Worm (Caenorhabditis elegans) whole organism, L1 larva: ENCODE measurements around the gene exc-7.

Experiments
- F16B12.6 ChIP-seq: fragments of 150-350 bp; optimal IDR thresholded peaks from 2 replicates; lab custom pipeline; 2014; ENCODE audit warnings: missing biosample characterization, missing genetic modification characterization
- Y116A8C.19 ChIP-seq: sonication (generic microtip); optimal IDR thresholded peaks from 2 replicates; lab custom pipeline; 2016; ENCODE audit warnings: missing compliant biosample characterization, missing genetic modification characterization, borderline replicate concordance
- aha-1 ChIP-seq: fragments of 150-350 bp; optimal IDR thresholded peaks from 2 replicates; lab custom pipeline; 2014; ENCODE audit warnings: missing biosample characterization, missing genetic modification characterization
- blmp-1 ChIP-seq: fragments of 150-350 bp; optimal IDR thresholded peaks from 2 replicates; lab custom pipeline; 2014; ENCODE audit warnings: missing biosample characterization, missing genetic modification characterization
- ceh-82 ChIP-seq, 3 experiments: fragments of 150-350 bp in 1 of 3; sonication (generic microtip) in 2 of 3; optimal IDR thresholded peaks; 2 replicates each; lab custom pipeline; 2014 to 2017; ENCODE audit warnings: missing biosample characterization in 3 of 3, missing genetic modification characterization in 3 of 3
- ceh-90 ChIP-seq: sonication (generic microtip); optimal IDR thresholded peaks from 2 replicates; lab custom pipeline; 2016; ENCODE audit warnings: missing genetic modification characterization, missing compliant biosample characterization
- ces-1 ChIP-seq: fragments of 150-350 bp; optimal IDR thresholded peaks from 2 replicates; lab custom pipeline; 2014; ENCODE audit warnings: missing biosample characterization, missing genetic modification reagents, missing genetic modification characterization
- dpl-1 ChIP-seq, 3 experiments: fragments of 150-350 bp in 2 of 3; sonication (generic microtip) in 1 of 3; optimal IDR thresholded peaks; 2 replicates each; lab custom pipeline; 2014 to 2017; ENCODE audit warnings: missing biosample characterization in 3 of 3, missing genetic modification characterization in 3 of 3, missing genetic modification reagents in 3 of 3
- efl-1 ChIP-seq, 4 experiments: fragments of 150-350 bp; optimal IDR thresholded peaks in 3 of 4; peaks in 1 of 4; 1 replicate in 1 of 4; 2 replicates in 3 of 4; lab custom pipeline; 2014; ENCODE audit warnings: missing biosample characterization in 2 of 4, missing genetic modification characterization in 2 of 4, missing genetic modification reagents in 2 of 4
- efl-3 ChIP-seq: fragments of 200-800 bp; sonication (Bioruptor generic); optimal IDR thresholded peaks from 2 replicates; lab custom pipeline; 2018; ENCODE audit warnings: mild to moderate bottlenecking, missing genetic modification characterization, missing compliant biosample characterization
- egl-13 ChIP-seq: sonication (generic microtip); optimal IDR thresholded peaks from 2 replicates; lab custom pipeline; 2016; ENCODE audit warnings: missing genotype, missing genetic modification reagents, missing genetic modification characterization, missing compliant biosample characterization
- elt-2 ChIP-seq: sonication (generic microtip); optimal IDR thresholded peaks from 2 replicates; lab custom pipeline; 2016; ENCODE audit warnings: missing genetic modification characterization, mild to moderate bottlenecking, inconsistent platforms, missing compliant biosample characterization, missing genetic modification reagents
- elt-3 ChIP-seq, 6 experiments: fragments of 150-350 bp in 1 of 6; sonication (generic microtip); optimal IDR thresholded peaks; 2 replicates each; lab custom pipeline; 2017 to 2018; ENCODE audit warnings: missing biosample characterization in 6 of 6, missing genetic modification characterization in 6 of 6, inconsistent platforms in 1 of 6
- ets-5 ChIP-seq: fragments of 200-800 bp; sonication (Bioruptor generic); IDR thresholded peaks from 2 replicates; pipeline ENCODE4 v1.3.6; 2022; ENCODE audit warnings: missing genetic modification characterization, missing compliant biosample characterization
- grh-1 ChIP-seq: fragments of 200-800 bp; sonication (Bioruptor generic); IDR thresholded peaks from 2 replicates; pipeline ENCODE4 v1.3.6; 2022; ENCODE audit warnings: missing genetic modification reagents, missing genetic modification characterization, missing compliant biosample characterization
- hlh-17 ChIP-seq: fragments of 200-800 bp; sonication (Bioruptor generic); optimal IDR thresholded peaks from 2 replicates; lab custom pipeline; 2018; ENCODE audit warnings: missing genetic modification characterization, mild to moderate bottlenecking, missing compliant biosample characterization, moderate library complexity, borderline replicate concordance
- hpl-2 ChIP-seq: fragments of 150-350 bp; optimal IDR thresholded peaks from 2 replicates; lab custom pipeline; 2014; ENCODE audit warnings: missing biosample characterization, missing genetic modification reagents, missing genetic modification characterization
- lin-14 ChIP-seq: fragments of 200-800 bp; sonication (Bioruptor generic); optimal IDR thresholded peaks from 2 replicates; lab custom pipeline; 2018; ENCODE audit warnings: mild to moderate bottlenecking, missing genetic modification characterization, moderate library complexity, missing compliant biosample characterization
- lin-35 ChIP-seq, 2 experiments: fragments of 150-350 bp; optimal IDR thresholded peaks; 2 replicates each; lab custom pipeline; 2014; ENCODE audit warnings: missing biosample characterization in 2 of 2, missing genetic modification characterization in 2 of 2, missing genetic modification reagents in 2 of 2
- lsy-2 ChIP-seq, 2 experiments: fragments of 150-350 bp; optimal IDR thresholded peaks; 2 replicates each; lab custom pipeline; 2014; ENCODE audit warnings: missing biosample characterization in 2 of 2, missing genetic modification characterization in 2 of 2
- mdl-1 ChIP-seq, 2 experiments: fragments of 150-350 bp; optimal IDR thresholded peaks; 2 replicates each; lab custom pipeline; 2014 to 2017; ENCODE audit warnings: missing biosample characterization in 2 of 2, missing genetic modification characterization in 2 of 2, inconsistent platforms in 1 of 2
- nhr-11 ChIP-seq: fragments of 150-350 bp; optimal IDR thresholded peaks from 2 replicates; lab custom pipeline; 2014; ENCODE audit warnings: missing biosample characterization, missing genetic modification characterization
- nhr-19 ChIP-seq: fragments of 200-800 bp; sonication (Bioruptor generic); conservative IDR thresholded peaks from 2 replicates; pipeline ENCODE4 v1.3.6; 2022; ENCODE audit warnings: missing genetic modification characterization, missing compliant biosample characterization
- nhr-20 ChIP-seq: sonication (generic microtip); optimal IDR thresholded peaks from 2 replicates; lab custom pipeline; 2016; ENCODE audit warnings: mild to moderate bottlenecking, missing genetic modification characterization, missing compliant biosample characterization
- nhr-237 ChIP-seq: fragments of 150-350 bp; optimal IDR thresholded peaks from 2 replicates; lab custom pipeline; 2014; ENCODE audit warnings: missing biosample characterization, missing genetic modification characterization
- nhr-28 ChIP-seq: fragments of 150-350 bp; optimal IDR thresholded peaks from 2 replicates; lab custom pipeline; 2014; ENCODE audit warnings: missing biosample characterization, missing genetic modification characterization
- nhr-71 ChIP-seq: sonication (generic microtip); optimal IDR thresholded peaks from 2 replicates; lab custom pipeline; 2016; ENCODE audit warnings: mild to moderate bottlenecking, missing genetic modification characterization, moderate library complexity, missing compliant biosample characterization
- nhr-77 ChIP-seq: fragments of 150-350 bp; optimal IDR thresholded peaks from 2 replicates; lab custom pipeline; 2014; ENCODE audit warnings: missing biosample characterization, missing genetic modification characterization
- nhr-84 ChIP-seq: sonication (generic microtip); optimal IDR thresholded peaks from 2 replicates; lab custom pipeline; 2017; ENCODE audit warnings: missing biosample characterization, missing genetic modification characterization
- nhr-85 ChIP-seq: sonication (generic microtip); peaks from one replicate; lab custom pipeline; 2016; ENCODE audit warnings: missing genetic modification characterization, inconsistent platforms, missing compliant biosample characterization
- pax-3 ChIP-seq: fragments of 200-800 bp; sonication (Bioruptor generic); optimal IDR thresholded peaks from 2 replicates; lab custom pipeline; 2018; ENCODE audit warnings: mild to moderate bottlenecking, missing genetic modification characterization, moderate library complexity, missing compliant biosample characterization
- pqm-1 ChIP-seq: sonication (generic microtip); optimal IDR thresholded peaks from 3 replicates; lab custom pipeline; 2017; ENCODE audit warnings: missing biosample characterization, missing genetic modification characterization
- skn-1 ChIP-seq: fragments of 150-350 bp; optimal IDR thresholded peaks from 2 replicates; lab custom pipeline; 2014; ENCODE audit warnings: missing biosample characterization, missing genetic modification characterization
- snpc-4 ChIP-seq: fragments of 150-350 bp; optimal IDR thresholded peaks from 2 replicates; lab custom pipeline; 2014; ENCODE audit warnings: missing biosample characterization, missing genetic modification characterization
- snu-23 ChIP-seq: sonication (generic microtip); optimal IDR thresholded peaks from 2 replicates; lab custom pipeline; 2016; ENCODE audit warnings: missing genetic modification characterization, missing compliant biosample characterization
- sox-4 ChIP-seq: sonication (generic microtip); optimal IDR thresholded peaks from 2 replicates; lab custom pipeline; 2016; ENCODE audit warnings: missing genetic modification characterization, missing compliant biosample characterization
- tbx-2 ChIP-seq: sonication (generic microtip); optimal IDR thresholded peaks from 2 replicates; lab custom pipeline; 2016; ENCODE audit warnings: missing genetic modification characterization, missing compliant biosample characterization
- tlp-1 ChIP-seq: fragments of 150-350 bp; optimal IDR thresholded peaks from 2 replicates; lab custom pipeline; 2014; ENCODE audit warnings: missing biosample characterization, missing genetic modification characterization
- unc-130 ChIP-seq: fragments of 150-350 bp; optimal IDR thresholded peaks from 2 replicates; lab custom pipeline; 2017; ENCODE audit warnings: missing biosample characterization, missing genetic modification characterization, inconsistent platforms
- unc-86 ChIP-seq: sonication (generic microtip); optimal IDR thresholded peaks from 2 replicates; lab custom pipeline; 2016; ENCODE audit warnings: missing genetic modification characterization, missing compliant biosample characterization
- zag-1 ChIP-seq: fragments of 150-350 bp; optimal IDR thresholded peaks from 2 replicates; lab custom pipeline; 2014; ENCODE audit warnings: missing biosample characterization, missing genetic modification characterization

The exc-7 gene

ce11 chrII:9554925-9555553 is 20.7 kb upstream of the exc-7 start, which contains the start of gene F35H8.2:
Gene F35H8.2, plus strand, starts transcription at chrII:9555503.
- TF ChIP-seq elt-3 (tag; optimal IDR thresholded peaks at IDR 0.05; lab: Kevin White, UChicago) (peak in 1 of 6 experiments; percentile 29), nhr-20 (tag; lab: Kevin White, UChicago) (peak; percentile 9), snpc-4 (no peak), nhr-85 (tag; lab: Kevin White, UChicago) (peak; percentile 77), ceh-90 (no peak), lin-14 (GFP tag; lab: Kevin White, UChicago) (peak; percentile 45), ces-1 (GFP tag; lab: Kevin White, UChicago) (no peak), nhr-11 (tag; lab: Kevin White, UChicago) (no peak), lin-35 (GFP tag; optimal IDR thresholded peaks at IDR 0.05; lab: Kevin White, UChicago) (peak in 1 of 2 experiments; percentile 25), nhr-237 (tag; lab: Kevin White, UChicago) (no peak), nhr-71 (tag; lab: Kevin White, UChicago) (no peak), sox-4 (tag; lab: Kevin White, UChicago) (no peak), nhr-84 (no peak), nhr-19 (no peak), grh-1 (GFP tag; lab: Robert Waterston, UW) (peak; percentile 43; the same call in 1 of the 2 replicates), F16B12.6 (tag; lab: Kevin White, UChicago) (no peak), Y116A8C.19 (tag; lab: Kevin White, UChicago) (no peak), nhr-28 (tag; lab: Kevin White, UChicago) (no peak), unc-130 (peak; percentile 49), aha-1 (tag; lab: Kevin White, UChicago) (no peak), tbx-2 (no peak), efl-3 (no peak), blmp-1 (tag; lab: Kevin White, UChicago) (peak; percentile 79), zag-1 (tag; lab: Kevin White, UChicago) (no peak)

- no peak for TF ChIP-seq grh-1 (GFP tag; lab: Robert Waterston, UW)
- TF ChIP-seq tlp-1 (tag; lab: Kevin White, UChicago), result no peak
- TF ChIP-seq unc-86 (tag; lab: Kevin White, UChicago), result no peak
- TF ChIP-seq nhr-85 (tag; lab: Kevin White, UChicago), result no peak
- TF ChIP-seq elt-2, result no peak
- TF ChIP-seq nhr-77, result no peak
- TF ChIP-seq mdl-1 (tag; optimal IDR thresholded peaks at IDR 0.05; lab: Kevin White, UChicago), result no peak
- TF ChIP-seq unc-130, result no peak
- no peak for TF ChIP-seq hlh-17 (GFP tag; lab: Kevin White, UChicago)
- no peak for TF ChIP-seq skn-1
Measured at ce11 chrII:9556582-9556981, 19.2 kb upstream of the exc-7 start.

- TF ChIP-seq snu-23 (GFP tag; lab: Kevin White, UChicago), result peak; percentile 26
- peak; percentile 3 for TF ChIP-seq nhr-71 (tag; lab: Kevin White, UChicago)
- peak; percentile 31 to 43 for TF ChIP-seq efl-1 (optimal IDR thresholded peaks at IDR 0.05; lab: Kevin White, UChicago)
- TF ChIP-seq efl-1 (GFP tag; optimal IDR thresholded peaks at IDR 0.05 in 1 of 2; lab: Kevin White, UChicago), result peak; percentile 31 to 89
- no peak for TF ChIP-seq ets-5 (GFP tag; lab: Robert Waterston, UW)
- TF ChIP-seq ceh-82 (tag; optimal IDR thresholded peaks at IDR 0.05; lab: Kevin White, UChicago), result peak in 1 of 3 experiments; percentile 0
- peak in 2 of 3 experiments; percentile 5 to 44 for TF ChIP-seq dpl-1 (GFP tag; optimal IDR thresholded peaks at IDR 0.05; lab: Kevin White, UChicago)
- no peak for TF ChIP-seq egl-13
- peak; percentile 5 for TF ChIP-seq nhr-20 (tag; lab: Kevin White, UChicago)
- no peak for TF ChIP-seq pqm-1
- TF ChIP-seq unc-86 (tag; lab: Kevin White, UChicago), result no peak
- TF ChIP-seq pax-3, result no peak
- peak; percentile 21 for TF ChIP-seq blmp-1 (tag; lab: Kevin White, UChicago)
- TF ChIP-seq lsy-2 (tag; optimal IDR thresholded peaks at IDR 0.05; lab: Kevin White, UChicago), result peak; percentile 12 to 57
- no peak for TF ChIP-seq ces-1 (GFP tag; lab: Kevin White, UChicago)
- no peak for TF ChIP-seq hpl-2 (GFP tag; lab: Kevin White, UChicago)
- TF ChIP-seq lin-35 (GFP tag; optimal IDR thresholded peaks at IDR 0.05; lab: Kevin White, UChicago), result peak; percentile 26 to 37
Measured at ce11 chrII:9557437-9558150, 18.2 kb upstream of the exc-7 start, which contains the start of gene zfp-2. Gene zfp-2, plus strand, starts transcription at chrII:9557650.
